Fruit fly (Drosophila melanogaster): ENCODE results near the gene CG12206.

DNA sequence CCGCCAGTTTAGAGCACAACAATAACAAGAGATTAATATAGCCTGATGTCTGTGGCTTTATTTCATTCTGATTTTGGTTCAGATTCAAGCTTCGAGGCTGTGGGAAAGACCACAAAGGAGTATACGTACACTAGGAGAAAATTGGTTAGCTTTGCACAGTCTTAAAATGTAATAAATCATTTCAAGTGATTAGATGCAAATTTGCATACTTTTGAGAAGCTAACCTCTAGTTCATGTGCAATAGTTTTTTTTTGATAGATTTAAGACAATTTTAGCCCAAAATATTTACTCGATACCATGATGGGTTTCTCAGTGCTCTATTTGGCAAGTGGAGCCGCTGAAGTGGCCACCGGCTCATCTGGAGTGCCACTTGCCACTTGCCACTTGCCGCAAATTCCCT, 16.8 kb downstream of the CG12206 start:
- TF ChIP-seq CG8478 (optimal IDR thresholded peaks at IDR 0.05) (no peak), CTCF (optimal IDR thresholded peaks at IDR 0.05) (no peak)
